Worm (Caenorhabditis elegans) whole organism, L1 larva: ENCODE data around the gene fipr-4.

Experiments used
- Y116A8C.19 ChIP-seq: sonication (generic microtip); optimal IDR thresholded peaks from 2 replicates; lab custom pipeline; 2016; ENCODE audit warnings: missing compliant biosample characterization, missing genetic modification characterization, borderline replicate concordance
- ama-1 ChIP-seq: fragments of 150-350 bp; optimal IDR thresholded peaks from 2 replicates; lab custom pipeline; 2014
- ceh-82 ChIP-seq, 3 experiments: fragments of 150-350 bp in 1 of 3; sonication (generic microtip) in 2 of 3; optimal IDR thresholded peaks; 2 replicates each; lab custom pipeline; 2014 to 2017; ENCODE audit warnings: missing biosample characterization in 3 of 3, missing genetic modification characterization in 3 of 3
- ceh-88 ChIP-seq: fragments of 200-800 bp; sonication (Bioruptor generic); IDR thresholded peaks from 2 replicates; pipeline ENCODE4 v1.3.6; 2022; ENCODE audit warnings: missing genetic modification characterization, missing compliant biosample characterization
- ceh-90 ChIP-seq: sonication (generic microtip); optimal IDR thresholded peaks from 2 replicates; lab custom pipeline; 2016; ENCODE audit warnings: missing genetic modification characterization, missing compliant biosample characterization
- ces-1 ChIP-seq: fragments of 150-350 bp; optimal IDR thresholded peaks from 2 replicates; lab custom pipeline; 2014; ENCODE audit warnings: missing biosample characterization, missing genetic modification reagents, missing genetic modification characterization
- dsc-1 ChIP-seq: sonication (generic microtip); optimal IDR thresholded peaks from 2 replicates; lab custom pipeline; 2016; ENCODE audit warnings: mild to moderate bottlenecking, missing genetic modification characterization, missing compliant biosample characterization
- efl-1 ChIP-seq, 4 experiments: fragments of 150-350 bp; optimal IDR thresholded peaks in 3 of 4; peaks in 1 of 4; 1 replicate in 1 of 4; 2 replicates in 3 of 4; lab custom pipeline; 2014; ENCODE audit warnings: missing biosample characterization in 2 of 4, missing genetic modification characterization in 2 of 4, missing genetic modification reagents in 2 of 4
- egl-13 ChIP-seq: sonication (generic microtip); optimal IDR thresholded peaks from 2 replicates; lab custom pipeline; 2016; ENCODE audit warnings: missing genotype, missing genetic modification reagents, missing genetic modification characterization, missing compliant biosample characterization
- egl-27 ChIP-seq, 2 experiments: fragments of 150-350 bp in 1 of 2; sonication (generic microtip); optimal IDR thresholded peaks; 3 replicates each; lab custom pipeline; 2017 to 2018; ENCODE audit warnings: missing biosample characterization in 2 of 2, missing genetic modification characterization in 2 of 2, missing genetic modification reagents in 2 of 2
- elt-2 ChIP-seq: sonication (generic microtip); optimal IDR thresholded peaks from 2 replicates; lab custom pipeline; 2016; ENCODE audit warnings: missing genetic modification characterization, mild to moderate bottlenecking, inconsistent platforms, missing compliant biosample characterization, missing genetic modification reagents
- ets-5 ChIP-seq: fragments of 200-800 bp; sonication (Bioruptor generic); IDR thresholded peaks from 2 replicates; pipeline ENCODE4 v1.3.6; 2022; ENCODE audit warnings: missing genetic modification characterization, missing compliant biosample characterization
- fkh-10 ChIP-seq: sonication (generic microtip); optimal IDR thresholded peaks from 2 replicates; lab custom pipeline; 2017; ENCODE audit warnings: missing biosample characterization, missing genetic modification reagents, missing genetic modification characterization
- fkh-8 ChIP-seq: sonication (generic microtip); optimal IDR thresholded peaks from 2 replicates; lab custom pipeline; 2016; ENCODE audit warnings: mild to moderate bottlenecking, missing genetic modification characterization, missing compliant biosample characterization
- hlh-17 ChIP-seq: fragments of 200-800 bp; sonication (Bioruptor generic); optimal IDR thresholded peaks from 2 replicates; lab custom pipeline; 2018; ENCODE audit warnings: missing genetic modification characterization, mild to moderate bottlenecking, missing compliant biosample characterization, moderate library complexity, borderline replicate concordance
- hlh-4 ChIP-seq: sonication (generic microtip); optimal IDR thresholded peaks from 2 replicates; lab custom pipeline; 2016; ENCODE audit warnings: mild to moderate bottlenecking, missing genetic modification characterization, missing compliant biosample characterization
- hpl-2 ChIP-seq: fragments of 150-350 bp; optimal IDR thresholded peaks from 2 replicates; lab custom pipeline; 2014; ENCODE audit warnings: missing biosample characterization, missing genetic modification reagents, missing genetic modification characterization
- jun-1 ChIP-seq: fragments of 150-350 bp; optimal IDR thresholded peaks from 2 replicates; lab custom pipeline; 2014; ENCODE audit warnings: missing biosample characterization, missing genetic modification reagents, missing genetic modification characterization
- lin-13 ChIP-seq: fragments of 150-350 bp; optimal IDR thresholded peaks from 2 replicates; lab custom pipeline; 2014; ENCODE audit warnings: missing biosample characterization, missing genetic modification reagents, missing genetic modification characterization
- lin-39 ChIP-seq: fragments of 150-350 bp; optimal IDR thresholded peaks from 2 replicates; lab custom pipeline; 2014; ENCODE audit warnings: missing biosample characterization, missing genetic modification reagents, missing genetic modification characterization
- lsy-2 ChIP-seq, 2 experiments: fragments of 150-350 bp; optimal IDR thresholded peaks; 2 replicates each; lab custom pipeline; 2014; ENCODE audit warnings: missing biosample characterization in 2 of 2, missing genetic modification characterization in 2 of 2
- mdl-1 ChIP-seq, 2 experiments: fragments of 150-350 bp; optimal IDR thresholded peaks; 2 replicates each; lab custom pipeline; 2014 to 2017; ENCODE audit warnings: missing biosample characterization in 2 of 2, missing genetic modification characterization in 2 of 2, inconsistent platforms in 1 of 2
- mep-1 ChIP-seq: fragments of 150-350 bp; optimal IDR thresholded peaks from 2 replicates; lab custom pipeline; 2014; ENCODE audit warnings: missing biosample characterization, missing genetic modification characterization
- nhr-11 ChIP-seq: fragments of 150-350 bp; optimal IDR thresholded peaks from 2 replicates; lab custom pipeline; 2014; ENCODE audit warnings: missing biosample characterization, missing genetic modification characterization
- nhr-12 ChIP-seq: sonication (generic microtip); optimal IDR thresholded peaks from 2 replicates; lab custom pipeline; 2017; ENCODE audit warnings: missing biosample characterization, missing genetic modification characterization
- nhr-19 ChIP-seq: fragments of 200-800 bp; sonication (Bioruptor generic); conservative IDR thresholded peaks from 2 replicates; pipeline ENCODE4 v1.3.6; 2022; ENCODE audit warnings: missing genetic modification characterization, missing compliant biosample characterization
- nhr-237 ChIP-seq: fragments of 150-350 bp; optimal IDR thresholded peaks from 2 replicates; lab custom pipeline; 2014; ENCODE audit warnings: missing biosample characterization, missing genetic modification characterization
- nhr-28 ChIP-seq: fragments of 150-350 bp; optimal IDR thresholded peaks from 2 replicates; lab custom pipeline; 2014; ENCODE audit warnings: missing biosample characterization, missing genetic modification characterization
- nhr-77 ChIP-seq: fragments of 150-350 bp; optimal IDR thresholded peaks from 2 replicates; lab custom pipeline; 2014; ENCODE audit warnings: missing biosample characterization, missing genetic modification characterization
- nhr-90 ChIP-seq: sonication (generic microtip); optimal IDR thresholded peaks from 2 replicates; lab custom pipeline; 2016; ENCODE audit warnings: mild to moderate bottlenecking, missing genetic modification characterization, missing compliant biosample characterization; ENCODE audit not compliant: poor library complexity
- skn-1 ChIP-seq: fragments of 150-350 bp; optimal IDR thresholded peaks from 2 replicates; lab custom pipeline; 2014; ENCODE audit warnings: missing biosample characterization, missing genetic modification characterization
- sup-37 ChIP-seq: fragments of 200-800 bp; sonication (Bioruptor generic); optimal IDR thresholded peaks from 2 replicates; lab custom pipeline; 2018; ENCODE audit warnings: mild to moderate bottlenecking, missing genetic modification characterization, missing compliant biosample characterization
- tlp-1 ChIP-seq: fragments of 150-350 bp; optimal IDR thresholded peaks from 2 replicates; lab custom pipeline; 2014; ENCODE audit warnings: missing biosample characterization, missing genetic modification characterization
- unc-130 ChIP-seq: fragments of 150-350 bp; optimal IDR thresholded peaks from 2 replicates; lab custom pipeline; 2017; ENCODE audit warnings: missing biosample characterization, missing genetic modification characterization, inconsistent platforms
- unc-86 ChIP-seq: sonication (generic microtip); optimal IDR thresholded peaks from 2 replicates; lab custom pipeline; 2016; ENCODE audit warnings: missing genetic modification characterization, missing compliant biosample characterization
- unc-98 ChIP-seq: fragments of 200-800 bp; sonication (Bioruptor generic); IDR thresholded peaks from 2 replicates; pipeline ENCODE4 v1.3.6; 2022; ENCODE audit warnings: missing genetic modification characterization, missing compliant biosample characterization
- zag-1 ChIP-seq: fragments of 150-350 bp; optimal IDR thresholded peaks from 2 replicates; lab custom pipeline; 2014; ENCODE audit warnings: missing biosample characterization, missing genetic modification characterization
- zip-4 ChIP-seq: fragments of 200-800 bp; sonication (Bioruptor generic); optimal IDR thresholded peaks from 2 replicates; lab custom pipeline; 2018; ENCODE audit warnings: mild to moderate bottlenecking, missing genetic modification characterization, moderate library complexity, missing compliant biosample characterization
- ztf-11 ChIP-seq, 2 experiments: sonication (generic microtip); optimal IDR thresholded peaks; 2 replicates each; lab custom pipeline; 2016 to 2017; ENCODE audit warnings: missing genetic modification characterization in 2 of 2, missing biosample characterization in 1 of 2, missing compliant biosample characterization in 1 of 2

fipr-4 gene

ce11 chrV:10246443-10246885, 18.2 kb upstream of the fipr-4 start (continued):
- TF ChIP-seq ceh-90 (peak; percentile 31), Y116A8C.19 (tag; lab: Kevin White, UChicago) (no peak), hlh-17 (GFP tag; lab: Kevin White, UChicago) (no peak), nhr-90 (tag; lab: Kevin White, UChicago) (no peak), ama-1 (no peak), lsy-2 (tag; optimal IDR thresholded peaks at IDR 0.05; lab: Kevin White, UChicago) (peak; percentile 53 to 57), skn-1 (tag; lab: Kevin White, UChicago) (no peak), mep-1 (tag; lab: Kevin White, UChicago) (peak; percentile 44), fkh-10 (peak; percentile 16), nhr-28 (tag; lab: Kevin White, UChicago) (no peak), ces-1 (GFP tag; lab: Kevin White, UChicago) (no peak), nhr-11 (peak; percentile 31), zag-1 (tag; lab: Kevin White, UChicago) (no peak), unc-98 (GFP tag; lab: Robert Waterston, UW) (no peak), nhr-12 (no peak), egl-27 (tag; optimal IDR thresholded peaks at IDR 0.05; lab: Kevin White, UChicago) (no peak), unc-130 (tag; lab: Kevin White, UChicago) (peak; percentile 59), tlp-1 (no peak), unc-86 (tag; lab: Kevin White, UChicago) (peak; percentile 69), hlh-4 (tag; lab: Kevin White, UChicago) (no peak), ceh-82 (tag; optimal IDR thresholded peaks at IDR 0.05; lab: Kevin White, UChicago) (peak in 2 of 3 experiments; percentile 20 to 26), ceh-88 (GFP tag; lab: Robert Waterston, UW) (0 out of 2 replicates have a peak, but pooled peaks have one; percentile 48), lin-13 (GFP tag; lab: Kevin White, UChicago) (peak; percentile 13), ets-5 (no peak), sup-37 (GFP tag; lab: Kevin White, UChicago) (no peak), nhr-19 (GFP tag; lab: Robert Waterston, UW) (peak; percentile 37), elt-2 (no peak), jun-1 (tag; lab: Kevin White, UChicago) (no peak), zip-4 (GFP tag; lab: Kevin White, UChicago) (no peak), hpl-2 (GFP tag; lab: Kevin White, UChicago) (no peak), nhr-237 (tag; lab: Kevin White, UChicago) (no peak), fkh-8 (tag; lab: Kevin White, UChicago) (peak; percentile 89), ztf-11 (tag; optimal IDR thresholded peaks at IDR 0.05; lab: Kevin White, UChicago) (no peak), efl-1 (optimal IDR thresholded peaks at IDR 0.05; lab: Kevin White, UChicago) (peak; percentile 35 to 53), efl-1 (GFP tag; optimal IDR thresholded peaks at IDR 0.05 in 1 of 2; lab: Kevin White, UChicago) (peak; percentile 42 to 79), nhr-77 (tag; lab: Kevin White, UChicago) (no peak), egl-13 (tag; lab: Kevin White, UChicago) (no peak), mdl-1 (tag; optimal IDR thresholded peaks at IDR 0.05; lab: Kevin White, UChicago) (peak in 1 of 2 experiments; percentile 89)
- TF ChIP-seq, all 84 proteins: peak for 35

ce11 chrV:10245615-10246014, 17.4 kb upstream of the fipr-4 start:
- TF ChIP-seq dsc-1 (tag; lab: Kevin White, UChicago): peak; percentile 6
- no peak for TF ChIP-seq lin-39 (tag; lab: Kevin White, UChicago)
